Worm (Caenorhabditis elegans) whole organism, mixed stage, embryonic: Measurements from ENCODE around the gene clec-225.

Experiments used
- M03D4.4 ChIP-seq: sonication (generic microtip); optimal IDR thresholded peaks from 2 replicates; lab custom pipeline; 2017; ENCODE audit warnings: mild to moderate bottlenecking, missing genetic modification characterization, missing compliant biosample characterization
- bed-3 ChIP-seq: fragments of 200-800 bp; sonication (Bioruptor generic); optimal IDR thresholded peaks from 3 replicates; lab custom pipeline; 2018; ENCODE audit warnings: mild to moderate bottlenecking, missing genetic modification characterization, moderate library complexity, missing compliant biosample characterization
- ceh-39 ChIP-seq: fragments of 150-350 bp; optimal IDR thresholded peaks from 2 replicates; lab custom pipeline; 2014; ENCODE audit warnings: missing biosample characterization, missing genetic modification characterization
- ceh-43 ChIP-seq: fragments of 200-800 bp; sonication (Bioruptor generic); optimal IDR thresholded peaks from 2 replicates; lab custom pipeline; 2018; ENCODE audit warnings: mild to moderate bottlenecking, missing genetic modification characterization, moderate library complexity, missing compliant biosample characterization
- ceh-83 ChIP-seq: fragments of 200-800 bp; sonication (Bioruptor generic); optimal IDR thresholded peaks from 2 replicates; lab custom pipeline; 2018; ENCODE audit warnings: mild to moderate bottlenecking, missing genetic modification characterization, missing compliant biosample characterization
- ces-1 ChIP-seq: fragments of 150-350 bp; optimal IDR thresholded peaks from 2 replicates; lab custom pipeline; 2014; ENCODE audit warnings: missing biosample characterization, missing genetic modification reagents, missing genetic modification characterization
- drap-1 ChIP-seq: fragments of 200-800 bp; sonication (Bioruptor generic); optimal IDR thresholded peaks from 3 replicates; lab custom pipeline; 2018; ENCODE audit warnings: mild to moderate bottlenecking, missing genetic modification characterization, missing compliant biosample characterization
- elt-1 ChIP-seq: sonication (generic microtip); optimal IDR thresholded peaks from 2 replicates; lab custom pipeline; 2017; ENCODE audit warnings: missing genetic modification characterization, mild to moderate bottlenecking, missing compliant biosample characterization, antibody characterized with exemption, moderate library complexity, borderline replicate concordance; ENCODE audit not compliant: insufficient read depth
- elt-3 ChIP-seq: fragments of 150-350 bp; optimal IDR thresholded peaks from 2 replicates; lab custom pipeline; 2014; ENCODE audit warnings: missing biosample characterization, missing genetic modification characterization
- ham-2 ChIP-seq: fragments of 200-800 bp; sonication (Bioruptor generic); optimal IDR thresholded peaks from 2 replicates; lab custom pipeline; 2018; ENCODE audit warnings: mild to moderate bottlenecking, missing genetic modification characterization, missing compliant biosample characterization
- hlh-1 ChIP-seq: fragments of 150-350 bp; optimal IDR thresholded peaks from 2 replicates; lab custom pipeline; 2014; ENCODE audit warnings: missing biosample characterization, missing genetic modification reagents, missing genetic modification characterization
- lin-13 ChIP-seq: fragments of 150-350 bp; optimal IDR thresholded peaks from 2 replicates; lab custom pipeline; 2014; ENCODE audit warnings: missing biosample characterization, missing genetic modification characterization
- lin-32 ChIP-seq: fragments of 200-800 bp; sonication (Bioruptor generic); optimal IDR thresholded peaks from 2 replicates; lab custom pipeline; 2018; ENCODE audit warnings: mild to moderate bottlenecking, missing genetic modification characterization, missing compliant biosample characterization
- mab-5 ChIP-seq: fragments of 150-350 bp; optimal IDR thresholded peaks from 2 replicates; lab custom pipeline; 2014; ENCODE audit warnings: missing biosample characterization, missing genetic modification characterization
- mep-1 ChIP-seq: fragments of 150-350 bp; optimal IDR thresholded peaks from 2 replicates; lab custom pipeline; 2017; ENCODE audit warnings: missing biosample characterization, missing genetic modification reagents, missing genetic modification characterization, inconsistent platforms
- nhr-12 ChIP-seq: fragments of 150-350 bp; optimal IDR thresholded peaks from 2 replicates; lab custom pipeline; 2014; ENCODE audit warnings: missing biosample characterization, missing genetic modification characterization
- nhr-2 ChIP-seq: fragments of 150-350 bp; optimal IDR thresholded peaks from 2 replicates; lab custom pipeline; 2014; ENCODE audit warnings: missing biosample characterization, missing genetic modification characterization
- nhr-237 ChIP-seq: fragments of 150-350 bp; optimal IDR thresholded peaks from 2 replicates; lab custom pipeline; 2014; ENCODE audit warnings: missing biosample characterization, missing genetic modification characterization
- sem-2 ChIP-seq: fragments of 200-800 bp; sonication (Bioruptor generic); optimal IDR thresholded peaks from 2 replicates; lab custom pipeline; 2018; ENCODE audit warnings: mild to moderate bottlenecking, missing genetic modification characterization, missing compliant biosample characterization
- snpc-4 ChIP-seq: fragments of 150-350 bp; optimal IDR thresholded peaks from 2 replicates; lab custom pipeline; 2014; ENCODE audit warnings: missing biosample characterization, missing genetic modification characterization
- sptf-1 ChIP-seq: sonication (generic microtip); optimal IDR thresholded peaks from 2 replicates; lab custom pipeline; 2017; ENCODE audit warnings: mild to moderate bottlenecking, missing genetic modification characterization, moderate library complexity, missing compliant biosample characterization
- tbx-8 ChIP-seq: fragments of 200-800 bp; sonication (Bioruptor generic); optimal IDR thresholded peaks from 2 replicates; lab custom pipeline; 2018; ENCODE audit warnings: mild to moderate bottlenecking, missing genetic modification characterization, moderate library complexity, missing compliant biosample characterization
- unc-120 ChIP-seq: sonication (generic microtip); optimal IDR thresholded peaks from 2 replicates; lab custom pipeline; 2017; ENCODE audit warnings: missing genetic modification characterization, missing compliant biosample characterization; ENCODE audit not compliant: poor library complexity, severe bottlenecking
- unc-39 ChIP-seq: fragments of 150-350 bp; optimal IDR thresholded peaks from 2 replicates; lab custom pipeline; 2014; ENCODE audit warnings: missing biosample characterization, missing genetic modification characterization
- unc-62 ChIP-seq: fragments of 150-350 bp; optimal IDR thresholded peaks from 2 replicates; lab custom pipeline; 2014; ENCODE audit warnings: missing biosample characterization, missing genetic modification reagents, missing genetic modification characterization
- zip-8 ChIP-seq: fragments of 150-350 bp; optimal IDR thresholded peaks from 2 replicates; lab custom pipeline; 2014; ENCODE audit warnings: missing biosample characterization, missing genetic modification characterization
- ztf-11 ChIP-seq: fragments of 150-350 bp; optimal IDR thresholded peaks from 2 replicates; lab custom pipeline; 2014; ENCODE audit warnings: missing biosample characterization, missing genetic modification characterization

Gene clec-225

ce11 chrV:13157073-13157472, 22.4 kb upstream of the clec-225 start:
- no peak for TF ChIP-seq lin-32 (GFP tag; lab: Kevin White, UChicago)
- peak; percentile 57 for TF ChIP-seq unc-62 (GFP tag; lab: Kevin White, UChicago)

ce11 chrV:13154225-13154624, 19.5 kb upstream of the clec-225 start:
- TF ChIP-seq ceh-83, result no peak
- peak; percentile 97 for TF ChIP-seq unc-62 (GFP tag; lab: Kevin White, UChicago)
- peak; percentile 40 for TF ChIP-seq mab-5 (tag; lab: Kevin White, UChicago)
- peak; percentile 89 for TF ChIP-seq hlh-1 (tag; lab: Kevin White, UChicago)
- TF ChIP-seq snpc-4 (tag; lab: Kevin White, UChicago), result no peak
- TF ChIP-seq nhr-12, result no peak
- TF ChIP-seq, all 35 proteins: peak for 3

ce11 chrV:13152575-13152974, 17.9 kb upstream of the clec-225 start, which contains the start of gene noca-1:
Gene noca-1, plus strand, starts transcription at chrV:13152919.
- no peak for TF ChIP-seq tbx-8
- no peak for TF ChIP-seq mep-1
- TF ChIP-seq ces-1 (GFP tag; lab: Kevin White, UChicago), result no peak

- no peak for TF ChIP-seq ceh-43 (GFP tag; lab: Kevin White, UChicago)
- no peak for TF ChIP-seq unc-62 (GFP tag; lab: Kevin White, UChicago)
- no peak for TF ChIP-seq ztf-11 (tag; lab: Kevin White, UChicago)
- no peak for TF ChIP-seq nhr-12
- TF ChIP-seq elt-1 (tag; lab: Kevin White, UChicago), result no peak
- no peak for TF ChIP-seq elt-3 (tag; lab: Kevin White, UChicago)
- TF ChIP-seq tbx-8, result no peak
- no peak for TF ChIP-seq snpc-4 (tag; lab: Kevin White, UChicago)
- no peak for TF ChIP-seq mep-1
- TF ChIP-seq unc-39 (tag; lab: Kevin White, UChicago), result no peak
- no peak for TF ChIP-seq drap-1 (GFP tag; lab: Kevin White, UChicago)
- no peak for TF ChIP-seq unc-120 (tag; lab: Kevin White, UChicago)
- no peak for TF ChIP-seq lin-13 (tag; lab: Kevin White, UChicago)
Measured at ce11 chrV:13138681-13139080, 4.0 kb upstream of the clec-225 start, which contains the start of gene dhc-3. Gene dhc-3, plus strand, starts transcription at chrV:13138981.

ce11 chrV:13137955-13138354, 3.3 kb upstream of the clec-225 start, which contains the start of gene clec-41:
Gene clec-41, minus strand, starts transcription at chrV:13138101.
- TF ChIP-seq nhr-12 (no peak), zip-8 (no peak), ceh-83 (no peak), unc-120 (tag; lab: Kevin White, UChicago) (no peak), snpc-4 (tag; lab: Kevin White, UChicago) (no peak), ham-2 (GFP tag; lab: Kevin White, UChicago) (no peak), lin-32 (GFP tag; lab: Kevin White, UChicago) (no peak), elt-3 (tag; lab: Kevin White, UChicago) (no peak), mab-5 (tag; lab: Kevin White, UChicago) (no peak), nhr-2 (tag; lab: Kevin White, UChicago) (no peak), nhr-237 (no peak), bed-3 (GFP tag; lab: Kevin White, UChicago) (no peak), hlh-1 (tag; lab: Kevin White, UChicago) (no peak), sptf-1 (no peak), M03D4.4 (no peak), lin-13 (tag; lab: Kevin White, UChicago) (no peak)
- TF ChIP-seq, all 35 proteins: peak for 0

ce11 chrV:13133380-13133779, 1.3 kb downstream of the clec-225 start, which contains the start of gene B0365.9:
Gene B0365.9, minus strand, starts transcription at chrV:13133565.
- TF ChIP-seq ceh-39 (tag; lab: Kevin White, UChicago), result no peak
- TF ChIP-seq elt-1 (tag; lab: Kevin White, UChicago), result no peak
- TF ChIP-seq mab-5 (tag; lab: Kevin White, UChicago), result no peak
- TF ChIP-seq sem-2, result no peak
- TF ChIP-seq elt-3 (tag; lab: Kevin White, UChicago), result no peak
- no peak for TF ChIP-seq lin-32 (GFP tag; lab: Kevin White, UChicago)
